Worm (Caenorhabditis elegans) whole organism, L3 larva: ENCODE results near the gene sfxn-1.2.

Source experiments
- R02D3.7 ChIP-seq: fragments of 150-350 bp; optimal IDR thresholded peaks from 2 replicates; lab custom pipeline; 2014; ENCODE audit warnings: missing biosample characterization, missing genetic modification characterization
- ZK546.5 ChIP-seq: sonication (generic microtip); optimal IDR thresholded peaks from 2 replicates; lab custom pipeline; 2017; ENCODE audit warnings: missing biosample characterization, missing genetic modification characterization
- ama-1 ChIP-seq: fragments of 150-350 bp; optimal IDR thresholded peaks from 2 replicates; lab custom pipeline; 2018
- ceh-82 ChIP-seq: fragments of 150-350 bp; optimal IDR thresholded peaks from 2 replicates; lab custom pipeline; 2014; ENCODE audit warnings: missing biosample characterization, missing genetic modification characterization
- daf-12 ChIP-seq: fragments of 150-350 bp; optimal IDR thresholded peaks from 2 replicates; lab custom pipeline; 2014; ENCODE audit warnings: missing biosample characterization, missing genetic modification reagents, missing genetic modification characterization
- elt-1 ChIP-seq: fragments of 150-350 bp; optimal IDR thresholded peaks from 2 replicates; lab custom pipeline; 2014; ENCODE audit warnings: missing biosample characterization, missing genetic modification characterization
- elt-2 ChIP-seq: sonication (generic microtip); optimal IDR thresholded peaks from 2 replicates; lab custom pipeline; 2016; ENCODE audit warnings: missing genetic modification reagents, mild to moderate bottlenecking, missing genetic modification characterization, missing compliant biosample characterization
- elt-3 ChIP-seq, 3 experiments: fragments of 150-350 bp in 1 of 3; sonication (generic microtip) in 2 of 3; optimal IDR thresholded peaks; 2 replicates in 2 of 3; 4 replicates in 1 of 3; lab custom pipeline; 2014 to 2017; ENCODE audit warnings: missing biosample characterization in 3 of 3, missing genetic modification characterization in 3 of 3
- nhr-237 ChIP-seq: fragments of 150-350 bp; optimal IDR thresholded peaks from 2 replicates; lab custom pipeline; 2014; ENCODE audit warnings: missing biosample characterization, missing genetic modification characterization
- nhr-28 ChIP-seq: fragments of 150-350 bp; optimal IDR thresholded peaks from 2 replicates; lab custom pipeline; 2014; ENCODE audit warnings: missing biosample characterization, missing genetic modification characterization
- pha-4 ChIP-seq: fragments of 150-350 bp; optimal IDR thresholded peaks from 2 replicates; lab custom pipeline; 2014; ENCODE audit warnings: missing biosample characterization, missing genetic modification reagents, missing genetic modification characterization
- tbx-2 ChIP-seq: sonication (generic microtip); optimal IDR thresholded peaks from 2 replicates; lab custom pipeline; 2016; ENCODE audit warnings: mild to moderate bottlenecking, missing genetic modification characterization, missing compliant biosample characterization
- unc-39 ChIP-seq: sonication (generic microtip); optimal IDR thresholded peaks from 4 replicates; lab custom pipeline; 2017; ENCODE audit warnings: missing biosample characterization, missing genetic modification characterization
- unc-62 ChIP-seq: fragments of 150-350 bp; sonication (generic microtip); optimal IDR thresholded peaks from 4 replicates; lab custom pipeline; 2014; ENCODE audit warnings: missing biosample characterization, missing genetic modification reagents, missing genetic modification characterization

DNA sequence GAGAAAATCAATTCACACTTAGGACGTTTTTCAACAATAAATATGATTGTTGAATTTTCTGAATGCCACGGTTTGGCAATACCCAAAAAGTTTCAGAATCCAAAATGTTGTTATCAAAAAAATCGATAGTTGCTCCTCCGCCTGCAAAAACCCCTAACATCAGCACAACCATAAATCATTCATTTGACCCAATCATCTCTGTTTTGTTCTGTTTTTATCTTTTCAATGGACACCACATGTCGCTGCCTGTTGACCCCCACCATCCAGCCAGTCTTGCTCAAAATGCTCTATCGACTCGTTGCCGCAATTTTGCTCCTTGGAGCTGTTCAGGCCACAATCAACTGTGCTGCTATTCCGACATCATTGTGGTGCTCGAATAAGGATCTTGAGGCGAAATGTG lies 2.2 kb downstream of the sfxn-1.2 start, which contains the start of gene F37H8.5:
- TF ChIP-seq tbx-2 (tag; lab: Kevin White, UChicago) (no peak), daf-12 (tag; lab: Kevin White, UChicago) (no peak), R02D3.7 (tag; lab: Kevin White, UChicago) (no peak), elt-2 (tag; lab: Kevin White, UChicago) (no peak), ZK546.5 (tag; lab: Kevin White, UChicago) (no peak), elt-1 (tag; lab: Kevin White, UChicago) (no peak), ama-1 (no peak), nhr-28 (no peak), nhr-237 (tag; lab: Kevin White, UChicago) (no peak), elt-3 (tag; optimal IDR thresholded peaks at IDR 0.05; lab: Kevin White, UChicago) (no peak), pha-4 (tag; lab: Kevin White, UChicago) (no peak), unc-39 (tag; lab: Kevin White, UChicago) (no peak), unc-62 (no peak), ceh-82 (tag; lab: Kevin White, UChicago) (no peak)
